Fruit fly (Drosophila melanogaster): ENCODE results near the gene Dus1.

The Dus1 gene

DNA sequence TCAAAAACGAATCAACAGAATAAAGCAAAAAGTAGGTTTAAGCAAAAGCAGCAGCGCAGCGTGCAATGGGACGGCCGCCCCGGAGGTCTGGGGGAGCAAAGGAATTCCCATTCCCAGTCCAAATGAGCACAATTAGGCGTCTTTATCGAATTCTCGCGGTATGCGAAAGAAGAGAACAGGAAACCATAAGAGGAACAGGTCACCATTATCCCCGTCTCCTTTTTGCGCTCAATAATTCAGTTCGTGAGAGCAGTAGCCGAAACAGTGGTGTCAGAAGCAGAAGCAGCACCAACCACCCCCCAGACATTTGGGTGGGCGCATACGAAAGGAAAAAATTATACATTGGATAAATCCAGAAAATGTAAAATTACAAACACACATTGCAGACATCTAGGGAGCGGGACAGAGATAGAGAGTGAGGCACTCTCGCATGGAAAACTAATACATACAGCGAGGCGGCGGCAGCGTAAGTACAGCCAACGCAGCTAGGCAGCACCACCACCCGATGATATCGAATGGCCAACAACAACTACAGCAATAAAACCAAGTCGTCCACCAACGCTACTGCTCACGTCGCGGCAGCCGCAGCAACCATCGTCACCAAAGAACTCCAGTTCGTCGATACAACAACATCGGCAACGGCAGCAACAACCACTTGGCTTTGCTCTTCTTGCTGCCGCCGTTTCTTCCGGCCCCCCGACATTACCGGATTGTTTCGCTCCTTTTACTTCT is 47.5 kb downstream of the Dus1 start:
- TF ChIP-seq Ets98B (GFP tag; IDR thresholded peaks at IDR 0.05) (no peak), CG13204 (GFP tag; optimal IDR thresholded peaks at IDR 0.05) (peak; percentile 86)

DNA sequence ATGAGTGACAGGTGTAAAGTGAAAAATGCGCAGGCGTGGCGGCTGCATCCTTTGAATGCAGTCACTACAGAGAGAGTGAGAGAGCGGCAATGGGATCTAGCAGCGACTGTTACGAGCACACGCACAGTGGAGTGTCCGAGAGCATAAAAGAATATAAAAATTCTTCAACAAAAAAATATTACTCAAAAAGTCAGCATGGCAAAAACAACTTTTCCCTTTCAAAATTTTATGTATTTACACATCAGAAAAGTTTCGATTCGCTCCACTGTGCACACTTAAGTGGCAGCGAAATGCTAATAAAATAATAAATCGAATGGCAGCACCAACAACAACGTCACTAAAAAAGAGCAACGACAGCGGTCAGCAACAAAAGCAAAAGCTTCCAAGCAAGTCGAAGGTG is 48.2 kb downstream of the Dus1 start:
- peak; percentile 93 for TF ChIP-seq CG8159 (tag; optimal IDR thresholded peaks at IDR 0.05)
- peak; percentile 96 for TF ChIP-seq CG14655 (GFP tag; optimal IDR thresholded peaks at IDR 0.05)
- peak; percentile 93 for TF ChIP-seq CG34367 (tag; optimal IDR thresholded peaks at IDR 0.05)
- TF ChIP-seq gl (tag; optimal IDR thresholded peaks at IDR 0.05), result peak; percentile 87
- TF ChIP-seq fd96Ca (GFP tag; IDR thresholded peaks at IDR 0.05), result peak; percentile 97
- peak; percentile 83 for TF ChIP-seq Snoo (tag; optimal IDR thresholded peaks at IDR 0.05)
- TF ChIP-seq CG12605 (GFP tag; IDR thresholded peaks at IDR 0.05), result peak; percentile 93
- peak; percentile 93 for TF ChIP-seq CG9948 (tag; optimal IDR thresholded peaks at IDR 0.05)
- TF ChIP-seq CG10348 (GFP tag; IDR thresholded peaks at IDR 0.05), result peak; percentile 39; the same call in 1 of the 2 replicates
- peak; percentile 54 for TF ChIP-seq CG13204 (GFP tag; optimal IDR thresholded peaks at IDR 0.05)
- peak; percentile 96 for TF ChIP-seq Pif1A (GFP tag; optimal IDR thresholded peaks at IDR 0.05)
- TF ChIP-seq D1 (tag; optimal IDR thresholded peaks at IDR 0.05), result peak; percentile 87
- TF ChIP-seq Pif1B (GFP tag; optimal IDR thresholded peaks at IDR 0.05), result peak; percentile 96
- peak; percentile 92 for TF ChIP-seq rn (GFP tag; IDR thresholded peaks at IDR 0.05)
- TF ChIP-seq CG32121 (GFP tag; IDR thresholded peaks at IDR 0.05), result peak; percentile 92
- TF ChIP-seq CG8301 (tag; optimal IDR thresholded peaks at IDR 0.05), result peak; percentile 95
- TF ChIP-seq CG17806 (tag; optimal IDR thresholded peaks at IDR 0.05), result peak; percentile 94
- TF ChIP-seq CG4496 (GFP tag; IDR thresholded peaks at IDR 0.05), result peak; percentile 98
- peak; percentile 96 for TF ChIP-seq Ets98B (GFP tag; IDR thresholded peaks at IDR 0.05)
- no peak for TF ChIP-seq EcR (GFP tag; optimal IDR thresholded peaks at IDR 0.05)
- TF ChIP-seq CG15710 (tag; optimal IDR thresholded peaks at IDR 0.05), result peak; percentile 90

- TF ChIP-seq CG32121 (GFP tag; IDR thresholded peaks at IDR 0.05) (no peak), CG13204 (GFP tag; optimal IDR thresholded peaks at IDR 0.05) (no peak), EcR (GFP tag; optimal IDR thresholded peaks at IDR 0.05) (no peak), CG10348 (GFP tag; IDR thresholded peaks at IDR 0.05) (no peak), CG12605 (GFP tag; IDR thresholded peaks at IDR 0.05) (no peak), CG4496 (GFP tag; IDR thresholded peaks at IDR 0.05) (no peak), Pif1B (GFP tag; optimal IDR thresholded peaks at IDR 0.05) (no peak), D1 (tag; optimal IDR thresholded peaks at IDR 0.05) (no peak), Pif1A (GFP tag; optimal IDR thresholded peaks at IDR 0.05) (no peak), CG9948 (tag; optimal IDR thresholded peaks at IDR 0.05) (no peak), CG17806 (tag; optimal IDR thresholded peaks at IDR 0.05) (no peak), Snoo (tag; optimal IDR thresholded peaks at IDR 0.05) (no peak)
Measured at dm6 chr2L:222867-223266, 48.7 kb downstream of the Dus1 start.

dm6 chr2L:221939-222489 is 49.5 kb downstream of the Dus1 start:
- TF ChIP-seq rn (GFP tag; IDR thresholded peaks at IDR 0.05) (no peak), EcR (GFP tag; optimal IDR thresholded peaks at IDR 0.05) (peak; percentile 95), CG13204 (GFP tag; optimal IDR thresholded peaks at IDR 0.05) (peak; percentile 75), Pif1A (GFP tag; optimal IDR thresholded peaks at IDR 0.05) (peak; percentile 34), Ets98B (GFP tag; IDR thresholded peaks at IDR 0.05) (peak; percentile 34; the same call in 1 of the 2 replicates), CG8159 (tag; optimal IDR thresholded peaks at IDR 0.05) (no peak), CG4496 (GFP tag; IDR thresholded peaks at IDR 0.05) (peak; percentile 66), CG12605 (GFP tag; IDR thresholded peaks at IDR 0.05) (peak; percentile 14; the same call in 1 of the 2 replicates), Pif1B (GFP tag; optimal IDR thresholded peaks at IDR 0.05) (peak; percentile 21), CG34367 (tag; optimal IDR thresholded peaks at IDR 0.05) (no peak)

DNA sequence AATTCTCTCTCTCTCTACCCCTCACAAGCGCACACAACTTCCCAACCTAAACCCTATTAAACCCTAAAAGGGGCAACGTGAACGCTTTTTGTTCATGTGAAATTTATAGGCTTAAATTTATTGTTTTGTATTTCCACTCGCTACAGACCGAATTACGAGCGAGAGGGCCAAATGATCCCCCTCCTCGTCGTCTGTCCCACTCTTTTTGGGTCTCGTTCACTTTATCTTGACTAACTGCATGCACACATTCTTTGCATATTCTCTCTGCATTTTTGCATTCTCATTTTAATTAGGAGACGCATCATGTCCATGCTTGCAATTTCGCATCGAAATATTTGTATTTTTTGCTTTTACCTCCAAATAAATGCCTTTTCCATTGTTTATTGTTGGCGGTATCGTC is 50.4 kb downstream of the Dus1 start:
- TF ChIP-seq D1 (tag; optimal IDR thresholded peaks at IDR 0.05), result no peak
- TF ChIP-seq CG4496 (GFP tag; IDR thresholded peaks at IDR 0.05), result no peak
- no peak for TF ChIP-seq gl (tag; optimal IDR thresholded peaks at IDR 0.05)
- no peak for TF ChIP-seq CG32121 (GFP tag; IDR thresholded peaks at IDR 0.05)
- TF ChIP-seq rn (GFP tag; IDR thresholded peaks at IDR 0.05), result no peak
- TF ChIP-seq CG13204 (GFP tag; optimal IDR thresholded peaks at IDR 0.05), result no peak
- TF ChIP-seq CG17806 (tag; optimal IDR thresholded peaks at IDR 0.05), result no peak
- no peak for TF ChIP-seq Ets98B (GFP tag; IDR thresholded peaks at IDR 0.05)
- TF ChIP-seq Pif1A (GFP tag; optimal IDR thresholded peaks at IDR 0.05), result no peak
- TF ChIP-seq Snoo (tag; optimal IDR thresholded peaks at IDR 0.05), result no peak
- no peak for TF ChIP-seq fd96Ca (GFP tag; IDR thresholded peaks at IDR 0.05)
- TF ChIP-seq CG14655 (GFP tag; optimal IDR thresholded peaks at IDR 0.05), result no peak
- TF ChIP-seq CG15710 (tag; optimal IDR thresholded peaks at IDR 0.05), result no peak

dm6 chr2L:220509-220908 is 51.0 kb downstream of the Dus1 start:
- TF ChIP-seq Pif1B (GFP tag; optimal IDR thresholded peaks at IDR 0.05), result no peak
- no peak for TF ChIP-seq CG34367 (tag; optimal IDR thresholded peaks at IDR 0.05)
- TF ChIP-seq D1 (tag; optimal IDR thresholded peaks at IDR 0.05), result no peak
- peak; percentile 28; the same call in 1 of the 3 replicates for TF ChIP-seq CG4496 (GFP tag; IDR thresholded peaks at IDR 0.05)
- TF ChIP-seq CG8301 (tag; optimal IDR thresholded peaks at IDR 0.05), result no peak
- no peak for TF ChIP-seq CG14655 (GFP tag; optimal IDR thresholded peaks at IDR 0.05)
- 0 out of 2 replicates have a peak, but pooled peaks have one; percentile 16 for TF ChIP-seq CG10348 (GFP tag; IDR thresholded peaks at IDR 0.05)
- peak; percentile 37; the same call in 1 of the 2 replicates for TF ChIP-seq CG12605 (GFP tag; IDR thresholded peaks at IDR 0.05)
- no peak for TF ChIP-seq gl (tag; optimal IDR thresholded peaks at IDR 0.05)
